Fruit fly (Drosophila melanogaster) whole organism: ENCODE measurements around the gene DPCoAC.

Source experiments
- CG8478 ChIP-seq: fragments of >200 bp; optimal IDR thresholded peaks from 2 replicates; lab custom pipeline; 2018; ENCODE audit warnings: inconsistent platforms
- Dll ChIP-seq: fragments of >200 bp; optimal IDR thresholded peaks from 2 replicates; lab custom pipeline; 2017
- EcR ChIP-seq, 2 experiments: fragments of >200 bp; optimal IDR thresholded peaks; 2 replicates each; lab custom pipeline; 2017; ENCODE audit warnings: missing biosample characterization in 2 of 2, missing genetic modification characterization in 2 of 2, missing genetic modification reagents in 2 of 2
- pan ChIP-seq: fragments of >200 bp; optimal IDR thresholded peaks from 2 replicates; lab custom pipeline; 2017
- psq ChIP-seq: fragments of >200 bp; optimal IDR thresholded peaks from 2 replicates; lab custom pipeline; 2017
- usp ChIP-seq: fragments of >200 bp; optimal IDR thresholded peaks from 2 replicates; lab custom pipeline; 2017; ENCODE audit warnings: missing biosample characterization, missing genetic modification characterization, mixed read lengths

The DPCoAC gene

DNA sequence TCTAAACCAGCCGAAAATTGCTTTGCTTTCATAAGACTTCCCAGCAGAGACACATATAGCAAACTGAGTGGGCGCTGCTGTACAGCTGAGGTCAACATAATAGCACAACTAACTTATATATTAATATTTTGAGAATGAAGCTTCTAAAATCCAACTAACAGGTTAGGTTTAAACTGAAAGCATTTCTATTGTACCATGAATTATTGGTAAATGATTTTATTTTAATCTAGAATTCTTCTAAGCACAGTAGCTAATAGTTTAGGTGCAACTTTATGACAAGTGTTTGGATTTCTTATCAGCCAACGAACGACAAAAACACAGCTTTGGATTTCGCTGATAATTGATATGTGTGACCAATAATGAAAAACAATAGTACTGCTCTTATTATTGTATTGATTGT lies 2.4 kb downstream of the DPCoAC start:
- no peak for TF ChIP-seq usp (GFP tag; lab: Kevin White, UChicago)
- no peak for TF ChIP-seq CG8478
- no peak for TF ChIP-seq Dll
- no peak for TF ChIP-seq pan (lab: Kevin White, UChicago)

- TF ChIP-seq Dll: no peak
- no peak for TF ChIP-seq pan (lab: Kevin White, UChicago)
- TF ChIP-seq usp (GFP tag; lab: Kevin White, UChicago): no peak
- TF ChIP-seq psq: no peak
- TF ChIP-seq CG8478: no peak
- TF ChIP-seq EcR (GFP tag; optimal IDR thresholded peaks at IDR 0.05; lab: Kevin White, UChicago): no peak
Observed at dm6 chr3R:20554300-20554699, 3.2 kb downstream of the DPCoAC start, which contains the start of gene att-ORFB. att-ORFB (minus strand) TSS chr3R:20554400.

DNA sequence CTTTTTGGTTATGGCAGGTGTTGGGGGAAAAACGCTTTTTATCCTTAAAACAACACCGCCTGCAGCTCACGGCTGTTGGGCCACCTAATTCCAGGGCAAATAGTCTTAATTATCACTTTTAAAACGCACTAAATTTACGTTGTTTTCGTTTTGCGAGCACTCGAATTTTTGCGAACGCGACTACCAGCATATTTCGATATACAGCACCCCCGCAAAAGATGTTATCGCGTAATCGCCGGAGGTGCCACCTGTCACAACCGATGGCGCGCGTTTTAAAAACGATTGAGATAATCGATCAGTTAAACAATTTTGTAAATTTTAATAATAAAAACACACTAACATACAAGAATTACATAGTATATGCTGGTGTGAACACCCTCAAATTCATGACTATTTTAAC lies 5.4 kb downstream of the DPCoAC start, which contains the start of gene Stat92E:
Gene Stat92E, minus strand, starts transcription at position 219 of the 400 bp plus-strand sequence.
- TF ChIP-seq usp (GFP tag; lab: Kevin White, UChicago): no peak
- TF ChIP-seq EcR (GFP tag; optimal IDR thresholded peaks at IDR 0.05; lab: Kevin White, UChicago): no peak
- TF ChIP-seq CG8478: no peak
- no peak for TF ChIP-seq psq
- no peak for TF ChIP-seq Dll
- TF ChIP-seq pan (lab: Kevin White, UChicago): no peak

DNA sequence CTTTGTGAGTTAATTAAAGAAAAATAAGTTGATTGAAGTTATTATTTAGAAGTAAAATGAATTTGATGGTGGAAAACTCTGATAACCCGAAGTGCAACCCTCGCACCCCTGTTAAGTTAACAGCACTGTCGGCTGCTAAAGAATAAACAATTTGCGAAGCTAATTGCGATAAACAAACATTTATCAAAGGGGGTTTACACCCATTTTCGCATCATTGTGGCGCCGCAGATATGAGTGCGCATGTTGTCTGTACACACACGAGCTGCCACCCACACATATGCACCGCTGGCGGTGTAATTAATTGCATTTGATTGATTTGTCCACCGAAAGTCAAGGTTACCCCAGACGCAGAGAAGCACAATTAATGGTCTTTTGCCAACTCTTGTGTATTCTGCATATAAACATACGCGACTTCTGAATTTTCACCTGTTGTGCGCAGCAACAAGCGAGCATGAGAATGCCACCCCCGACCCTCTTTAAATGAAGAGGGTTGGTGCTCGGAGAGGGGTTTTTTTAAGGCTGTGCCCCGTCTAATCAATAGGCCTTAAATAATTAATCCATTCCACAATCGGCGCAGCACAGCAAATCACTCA lies 5.9 kb downstream of the DPCoAC start:
- TF ChIP-seq psq (no peak), Dll (no peak), EcR (GFP tag; optimal IDR thresholded peaks at IDR 0.05; lab: Kevin White, UChicago) (no peak), CG8478 (no peak), pan (lab: Kevin White, UChicago) (no peak), usp (GFP tag; lab: Kevin White, UChicago) (no peak)

- TF ChIP-seq CG8478: no peak
- no peak for TF ChIP-seq EcR (GFP tag; optimal IDR thresholded peaks at IDR 0.05; lab: Kevin White, UChicago)
- TF ChIP-seq pan (lab: Kevin White, UChicago): no peak
- TF ChIP-seq psq: no peak
- TF ChIP-seq Dll: no peak
- TF ChIP-seq usp (GFP tag; lab: Kevin White, UChicago): no peak
Observed at dm6 chr3R:20550632-20551486, 6.6 kb downstream of the DPCoAC start.

DNA sequence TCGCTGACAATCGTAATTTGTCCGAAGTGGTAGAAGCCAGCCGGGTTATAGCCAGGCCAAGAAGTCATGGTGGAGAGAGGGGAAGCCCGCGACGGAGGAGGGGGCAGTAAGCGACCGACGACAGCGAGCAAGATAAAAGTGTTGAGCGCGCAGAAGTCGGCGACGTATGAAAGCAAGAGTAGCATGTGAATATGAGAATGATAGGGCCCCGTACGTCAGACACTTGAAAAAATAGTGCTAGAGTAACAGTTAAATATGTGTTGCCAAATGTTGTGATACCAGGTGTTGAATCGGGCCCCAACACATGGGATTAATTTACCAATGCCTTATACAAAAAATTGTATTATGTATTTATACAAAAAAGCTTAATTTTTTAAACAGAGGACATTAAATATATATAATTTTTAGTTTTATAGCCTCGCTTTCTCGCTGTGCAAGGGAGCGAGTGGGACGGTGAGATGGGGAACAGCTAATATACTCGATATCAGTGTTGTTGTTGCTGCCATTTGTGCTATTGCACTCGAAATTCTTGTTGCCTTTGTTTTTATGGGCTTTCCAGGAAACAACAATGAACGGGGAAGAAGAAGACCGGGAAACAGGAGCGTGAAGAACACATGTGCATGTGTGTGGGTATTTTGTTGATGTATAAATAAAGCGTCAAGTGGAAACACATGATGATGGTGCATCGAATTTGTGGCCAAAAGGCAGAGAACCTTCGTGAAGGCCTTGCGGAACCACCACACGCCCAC lies 7.4 kb downstream of the DPCoAC start:
- TF ChIP-seq CG8478 (no peak), usp (GFP tag; lab: Kevin White, UChicago) (no peak), pan (lab: Kevin White, UChicago) (no peak), psq (no peak), EcR (GFP tag; optimal IDR thresholded peaks at IDR 0.05; lab: Kevin White, UChicago) (no peak)

dm6 chr3R:20549017-20549854 lies 8.2 kb downstream of the DPCoAC start:
- TF ChIP-seq psq (no peak), Dll (no peak), pan (lab: Kevin White, UChicago) (no peak), usp (GFP tag; lab: Kevin White, UChicago) (no peak), CG8478 (no peak), EcR (GFP tag; optimal IDR thresholded peaks at IDR 0.05; lab: Kevin White, UChicago) (no peak)

dm6 chr3R:20548255-20548654 lies 9.2 kb downstream of the DPCoAC start:
- TF ChIP-seq psq (no peak), Dll (no peak), usp (GFP tag; lab: Kevin White, UChicago) (no peak), CG8478 (no peak), pan (lab: Kevin White, UChicago) (no peak), EcR (GFP tag; optimal IDR thresholded peaks at IDR 0.05; lab: Kevin White, UChicago) (no peak)

- TF ChIP-seq psq: no peak
- no peak for TF ChIP-seq usp (GFP tag; lab: Kevin White, UChicago)
- TF ChIP-seq EcR (GFP tag; optimal IDR thresholded peaks at IDR 0.05; lab: Kevin White, UChicago): no peak
- TF ChIP-seq pan (lab: Kevin White, UChicago): no peak
Observed at dm6 chr3R:20547758-20548157, 9.7 kb downstream of the DPCoAC start.

DNA sequence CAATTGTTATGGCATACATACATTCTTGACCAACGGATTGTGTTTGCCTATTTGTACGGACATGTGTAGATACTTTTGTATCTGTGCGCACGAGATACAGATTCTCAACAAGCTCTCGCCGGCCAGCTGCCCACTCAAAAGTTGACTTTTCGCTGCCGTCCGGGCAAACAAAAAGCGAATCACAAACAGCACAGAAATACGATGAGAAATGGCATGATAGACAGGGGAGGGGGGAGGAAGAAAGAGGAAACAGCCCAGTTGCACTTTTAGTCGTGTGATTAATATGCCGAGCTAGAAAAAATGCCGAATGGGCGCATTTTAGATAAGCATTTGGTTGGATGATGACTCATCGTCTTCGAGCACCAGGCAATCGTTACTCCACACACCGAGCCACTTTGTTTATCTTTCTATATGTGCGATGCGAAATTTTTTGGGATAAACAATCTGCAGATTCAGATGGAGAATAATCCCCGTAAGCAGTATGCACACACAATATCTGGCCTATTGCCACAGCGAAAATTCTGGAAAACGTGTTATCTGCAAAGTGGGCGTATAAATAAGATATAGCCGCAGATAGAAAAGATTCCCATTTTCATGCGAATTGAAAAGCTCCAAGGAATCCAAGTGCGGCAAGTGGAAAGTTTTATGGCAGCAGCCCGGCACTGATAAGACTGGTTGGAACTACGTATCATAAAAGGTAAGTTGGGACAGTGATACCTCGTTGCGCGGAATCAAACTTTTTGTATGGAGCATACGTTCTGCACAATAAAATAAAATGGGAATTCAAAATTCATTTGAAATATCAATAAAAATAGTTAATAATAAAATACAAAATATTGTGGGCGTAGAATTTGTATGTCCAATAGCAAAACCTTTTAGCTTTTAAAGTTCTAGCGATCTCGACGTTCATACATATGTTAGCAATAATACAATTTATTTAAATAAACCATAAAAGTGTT lies 10.5 kb downstream of the DPCoAC start:
- no peak for TF ChIP-seq psq
- no peak for TF ChIP-seq pan (lab: Kevin White, UChicago)

DNA sequence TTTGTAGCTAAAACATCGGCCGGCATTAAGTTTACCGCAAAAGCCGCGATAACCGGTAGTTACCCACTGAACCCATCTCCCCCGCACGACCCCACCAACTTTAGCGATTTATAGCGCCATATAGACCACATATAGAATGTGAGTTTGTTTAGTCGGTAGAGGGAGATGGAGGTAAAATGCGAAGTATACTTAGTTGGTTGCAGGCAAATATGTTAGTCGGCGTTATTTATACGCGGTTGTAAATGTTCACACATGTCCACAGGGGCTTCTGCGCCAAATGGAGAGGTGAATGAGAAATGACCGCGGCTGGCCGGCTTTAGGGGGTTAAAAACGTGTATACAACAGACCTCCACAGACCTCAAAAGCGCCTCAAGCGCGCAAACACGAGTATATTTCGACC lies 11.8 kb downstream of the DPCoAC start:
- TF ChIP-seq pan (lab: Kevin White, UChicago) (no peak), usp (GFP tag; lab: Kevin White, UChicago) (no peak), Dll (no peak), CG8478 (no peak), psq (no peak), EcR (GFP tag; optimal IDR thresholded peaks at IDR 0.05; lab: Kevin White, UChicago) (no peak)
